Worm (Caenorhabditis elegans) whole organism, mixed stage, embryonic: ENCODE data around the gene ZC239.20.

Source experiments
- blmp-1 ChIP-seq: fragments of 150-350 bp; optimal IDR thresholded peaks from 2 replicates; lab custom pipeline; 2014; ENCODE audit warnings: missing biosample characterization, missing genetic modification characterization
- ceh-43 ChIP-seq: fragments of 200-800 bp; sonication (Bioruptor generic); optimal IDR thresholded peaks from 2 replicates; lab custom pipeline; 2018; ENCODE audit warnings: mild to moderate bottlenecking, missing genetic modification characterization, moderate library complexity, missing compliant biosample characterization
- ces-1 ChIP-seq: fragments of 150-350 bp; optimal IDR thresholded peaks from 2 replicates; lab custom pipeline; 2014; ENCODE audit warnings: missing biosample characterization, missing genetic modification reagents, missing genetic modification characterization
- flh-1 ChIP-seq: fragments of 200-800 bp; sonication (Bioruptor generic); optimal IDR thresholded peaks from 2 replicates; lab custom pipeline; 2018; ENCODE audit warnings: mild to moderate bottlenecking, missing genetic modification characterization, moderate library complexity, missing compliant biosample characterization
- hlh-1 ChIP-seq: fragments of 150-350 bp; optimal IDR thresholded peaks from 2 replicates; lab custom pipeline; 2014; ENCODE audit warnings: missing biosample characterization, missing genetic modification reagents, missing genetic modification characterization
- lin-13 ChIP-seq: fragments of 150-350 bp; optimal IDR thresholded peaks from 2 replicates; lab custom pipeline; 2014; ENCODE audit warnings: missing biosample characterization, missing genetic modification characterization
- nhr-237 ChIP-seq: fragments of 150-350 bp; optimal IDR thresholded peaks from 2 replicates; lab custom pipeline; 2014; ENCODE audit warnings: missing biosample characterization, missing genetic modification characterization
- nhr-28 ChIP-seq: fragments of 150-350 bp; optimal IDR thresholded peaks from 2 replicates; lab custom pipeline; 2014; ENCODE audit warnings: missing biosample characterization, missing genetic modification characterization
- nhr-76 ChIP-seq: sonication (generic microtip); optimal IDR thresholded peaks from 2 replicates; lab custom pipeline; 2017; ENCODE audit warnings: missing biosample characterization, missing genetic modification characterization
- pha-4 ChIP-seq: fragments of 150-350 bp; optimal IDR thresholded peaks from 2 replicates; lab custom pipeline; 2018; ENCODE audit warnings: missing biosample characterization, missing genetic modification reagents, missing genetic modification characterization
- snpc-4 ChIP-seq: fragments of 150-350 bp; optimal IDR thresholded peaks from 2 replicates; lab custom pipeline; 2014; ENCODE audit warnings: missing biosample characterization, missing genetic modification characterization
- sptf-1 ChIP-seq: sonication (generic microtip); optimal IDR thresholded peaks from 2 replicates; lab custom pipeline; 2017; ENCODE audit warnings: mild to moderate bottlenecking, missing genetic modification characterization, moderate library complexity, missing compliant biosample characterization
- tbx-8 ChIP-seq: fragments of 200-800 bp; sonication (Bioruptor generic); optimal IDR thresholded peaks from 2 replicates; lab custom pipeline; 2018; ENCODE audit warnings: mild to moderate bottlenecking, missing genetic modification characterization, moderate library complexity, missing compliant biosample characterization
- unc-62 ChIP-seq: fragments of 150-350 bp; optimal IDR thresholded peaks from 2 replicates; lab custom pipeline; 2014; ENCODE audit warnings: missing biosample characterization, missing genetic modification reagents, missing genetic modification characterization

ce11 chrII:3241842-3242241 is 35.5 kb upstream of the ZC239.20 start:
- TF ChIP-seq nhr-76 (tag; lab: Kevin White, UChicago) (no peak), unc-62 (GFP tag; lab: Kevin White, UChicago) (no peak), sptf-1 (no peak), lin-13 (tag; lab: Kevin White, UChicago) (no peak), blmp-1 (tag; lab: Kevin White, UChicago) (peak; percentile 10), ceh-43 (GFP tag; lab: Kevin White, UChicago) (no peak), nhr-28 (no peak), pha-4 (no peak), ces-1 (no peak), hlh-1 (tag; lab: Kevin White, UChicago) (no peak), snpc-4 (no peak), flh-1 (GFP tag; lab: Kevin White, UChicago) (no peak), nhr-237 (no peak), tbx-8 (GFP tag; lab: Kevin White, UChicago) (no peak)
